Fruit fly (Drosophila melanogaster): ENCODE measurements around the gene Gr39b.

- no peak for TF ChIP-seq Gug (GFP tag; IDR thresholded peaks at IDR 0.05)
- TF ChIP-seq CG8632 (GFP tag; optimal IDR thresholded peaks at IDR 0.05), result no peak
- no peak for TF ChIP-seq Eip93F (GFP tag; optimal IDR thresholded peaks at IDR 0.05)
- no peak for TF ChIP-seq Blimp-1 (GFP tag; optimal IDR thresholded peaks at IDR 0.05)
- no peak for TF ChIP-seq salr (GFP tag; optimal IDR thresholded peaks at IDR 0.05)
Measured at dm6 chr2L:21324438-21324890, 45.0 kb downstream of the Gr39b start.
